Fruit fly (Drosophila melanogaster): ENCODE measurements around the gene corn.

Gene corn

DNA sequence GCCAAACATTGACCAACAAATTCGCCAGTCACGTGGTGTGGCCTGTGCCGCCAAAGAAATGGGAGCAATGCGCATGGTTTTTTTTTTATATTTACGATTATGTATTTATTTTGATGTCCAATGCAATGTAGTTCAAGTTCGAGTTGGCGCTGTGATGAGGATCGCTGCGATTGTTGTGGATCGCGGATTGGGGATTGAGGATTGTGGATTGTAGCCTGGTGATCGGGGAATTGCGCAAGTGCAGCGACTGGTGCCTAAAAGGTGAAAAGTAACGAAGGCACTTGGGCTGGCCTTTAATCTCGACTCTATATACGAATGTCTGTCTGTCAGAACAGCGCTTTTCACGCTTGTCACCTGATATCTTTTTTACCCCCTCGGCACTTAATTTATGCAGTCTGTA lies 52.4 kb downstream of the corn start:
- TF ChIP-seq Crg-1 (GFP tag; optimal IDR thresholded peaks at IDR 0.05) (no peak), bab1 (GFP tag; optimal IDR thresholded peaks at IDR 0.05) (no peak), CG12768 (GFP tag; optimal IDR thresholded peaks at IDR 0.05) (no peak)

DNA sequence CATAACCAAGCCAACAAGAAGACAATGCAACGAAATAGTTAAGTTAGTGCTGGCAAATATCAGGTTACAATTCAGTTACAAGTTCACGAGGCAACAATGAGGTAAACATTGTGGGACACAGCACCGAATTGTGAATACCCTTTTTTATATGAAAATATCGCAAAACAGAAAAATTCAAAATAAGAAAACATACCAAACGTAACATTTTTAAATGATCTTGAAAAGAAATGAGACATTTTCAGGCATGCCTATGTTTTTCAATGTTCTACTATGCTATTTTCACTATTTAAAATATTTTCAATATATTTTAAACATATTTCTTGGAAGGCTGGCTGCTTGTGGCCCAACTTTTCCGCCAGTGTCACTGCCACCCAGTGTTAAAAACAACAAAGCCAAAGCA lies 52.9 kb downstream of the corn start:
- TF ChIP-seq cnc (optimal IDR thresholded peaks at IDR 0.05) = no peak
- TF ChIP-seq CG12768 (GFP tag; optimal IDR thresholded peaks at IDR 0.05) = no peak
- no peak for TF ChIP-seq CG7101 (tag; optimal IDR thresholded peaks at IDR 0.05)
- no peak for TF ChIP-seq kay (GFP tag; ENCODE audit: borderline replicate concordance)
- no peak for TF ChIP-seq CG1620 (GFP tag; optimal IDR thresholded peaks at IDR 0.05)
- TF ChIP-seq Clk (GFP tag; optimal IDR thresholded peaks at IDR 0.05) = no peak
- TF ChIP-seq CG14711 (tag; optimal IDR thresholded peaks at IDR 0.05) = no peak
- no peak for TF ChIP-seq CG11617 (GFP tag; optimal IDR thresholded peaks at IDR 0.05)
- TF ChIP-seq cic (GFP tag; optimal IDR thresholded peaks at IDR 0.05) = no peak

DNA sequence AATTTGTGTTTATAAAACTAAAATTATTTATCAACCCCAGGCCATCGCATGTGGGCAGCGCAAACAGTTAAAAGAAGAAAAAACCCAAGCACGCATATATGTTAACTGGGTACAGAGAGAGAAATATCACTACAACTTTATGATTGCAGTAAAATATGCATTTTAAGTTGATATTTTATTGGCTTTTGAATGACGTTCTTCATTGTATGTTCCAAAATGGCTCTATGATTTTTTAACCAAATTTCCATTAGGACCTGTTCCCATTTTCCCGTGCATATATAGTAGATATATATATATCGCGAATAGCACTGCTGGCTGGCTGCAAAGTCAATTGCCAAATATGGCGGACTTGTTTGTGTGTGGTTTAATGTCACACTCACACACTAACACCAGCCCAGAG lies 60.3 kb downstream of the corn start:
- no peak for TF ChIP-seq ovo (GFP tag; optimal IDR thresholded peaks at IDR 0.05)
- TF ChIP-seq kay (GFP tag; ENCODE audit: borderline replicate concordance) = peak; percentile 18

DNA sequence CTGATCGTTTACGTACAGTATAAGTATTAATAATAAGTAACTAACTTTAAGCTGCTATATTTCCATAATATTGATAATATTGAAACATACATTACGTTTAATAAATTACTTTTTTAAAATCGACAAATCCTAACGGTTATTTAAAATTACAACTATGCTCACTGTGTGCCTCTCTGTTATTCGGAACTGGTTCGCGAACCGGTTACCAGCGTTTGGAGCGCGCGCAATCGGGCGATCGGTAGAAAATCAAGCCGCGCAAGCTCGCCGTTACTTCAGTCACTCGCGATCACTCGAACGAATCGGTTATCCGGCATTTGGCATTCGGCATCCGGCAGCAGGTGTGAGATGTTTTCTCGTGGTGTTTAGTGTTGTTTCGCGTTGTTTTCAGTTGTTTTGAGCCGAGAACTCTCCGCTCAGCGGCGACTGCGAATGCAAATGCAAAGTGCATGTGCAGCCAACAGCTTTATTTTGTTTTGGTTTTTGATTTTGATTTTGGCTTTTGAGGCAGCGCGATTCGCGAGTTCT lies 62.3 kb downstream of the corn start, which contains the start of gene form3:
Gene form3, plus strand, starts transcription at position 271 of the 525 bp plus-strand sequence.
- TF ChIP-seq CG33017 (tag; optimal IDR thresholded peaks at IDR 0.05) (no peak), tj (GFP tag; optimal IDR thresholded peaks at IDR 0.05) (no peak), CG11617 (GFP tag; optimal IDR thresholded peaks at IDR 0.05) (no peak), kay (GFP tag; ENCODE audit: borderline replicate concordance) (no peak), toe (GFP tag; optimal IDR thresholded peaks at IDR 0.05) (no peak), pad (GFP tag; optimal IDR thresholded peaks at IDR 0.05) (no peak), CG7045 (GFP tag; optimal IDR thresholded peaks at IDR 0.05) (no peak), CG12768 (GFP tag; optimal IDR thresholded peaks at IDR 0.05) (no peak), bab1 (GFP tag; optimal IDR thresholded peaks at IDR 0.05) (no peak), CG5204 (GFP tag; optimal IDR thresholded peaks at IDR 0.05) (no peak), CG14711 (tag; optimal IDR thresholded peaks at IDR 0.05) (no peak), cnc (optimal IDR thresholded peaks at IDR 0.05) (no peak), ovo (GFP tag; optimal IDR thresholded peaks at IDR 0.05) (no peak), Mnt (GFP tag; optimal IDR thresholded peaks at IDR 0.05) (no peak), CG1620 (GFP tag; optimal IDR thresholded peaks at IDR 0.05) (no peak), CG7101 (tag; optimal IDR thresholded peaks at IDR 0.05) (no peak)

DNA sequence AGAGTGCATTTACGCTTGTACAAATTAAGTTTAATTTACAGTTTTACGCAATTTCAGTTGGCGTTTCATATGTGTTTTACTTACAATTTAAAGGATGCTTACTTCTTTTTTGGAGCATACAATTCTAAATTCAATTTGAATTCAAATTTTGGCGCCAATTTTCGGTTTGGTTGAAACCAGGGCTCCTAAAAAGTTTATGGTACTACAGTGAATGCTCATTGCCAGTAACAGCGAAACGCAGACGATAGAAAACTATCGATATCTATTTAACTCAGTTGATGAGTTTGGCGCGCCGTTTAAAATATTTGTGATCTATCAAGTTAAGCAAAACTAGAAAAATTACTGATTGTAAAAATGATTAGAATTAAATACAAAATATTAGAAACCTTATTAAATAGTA lies 62.9 kb downstream of the corn start:
- TF ChIP-seq toe (GFP tag; optimal IDR thresholded peaks at IDR 0.05) = no peak
- no peak for TF ChIP-seq tj (GFP tag; optimal IDR thresholded peaks at IDR 0.05)
- TF ChIP-seq CG14711 (tag; optimal IDR thresholded peaks at IDR 0.05) = no peak
- TF ChIP-seq pad (GFP tag; optimal IDR thresholded peaks at IDR 0.05) = no peak
- no peak for TF ChIP-seq bab1 (GFP tag; optimal IDR thresholded peaks at IDR 0.05)
- no peak for TF ChIP-seq Mnt (GFP tag; optimal IDR thresholded peaks at IDR 0.05)

Data from whole organism, adult.